Worm (Caenorhabditis elegans): ENCODE data around the gene F41H10.12.

DNA sequence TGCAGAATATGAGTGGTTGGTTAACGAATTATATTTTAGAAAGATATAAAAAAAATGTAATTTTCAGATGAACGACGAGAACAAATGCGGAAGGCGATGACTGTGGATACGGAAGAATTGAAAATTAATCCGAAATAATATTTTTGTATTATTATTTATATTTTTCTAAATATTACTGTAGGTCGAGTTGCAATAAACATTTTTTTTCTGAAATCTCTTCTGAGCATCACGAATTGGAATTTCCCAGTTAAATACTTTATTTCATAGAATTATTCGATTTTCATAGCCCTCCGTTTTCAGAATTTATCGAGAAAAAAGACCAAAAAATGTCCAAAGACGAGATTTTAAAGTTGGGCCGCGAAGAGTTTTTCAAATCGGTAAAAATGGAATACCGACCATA lies 12.4 kb downstream of the F41H10.12 start, which contains the start of gene ZK616.2:
- no peak for TF ChIP-seq nhr-6 (tag; optimal IDR thresholded peaks at IDR 0.05)
- no peak for TF ChIP-seq pha-4 (GFP tag; IDR thresholded peaks at IDR 0.05)
- no peak for TF ChIP-seq pha-4 (tag; optimal IDR thresholded peaks at IDR 0.05)
- no peak for TF ChIP-seq nhr-28 (tag; optimal IDR thresholded peaks at IDR 0.05)

All from whole organism, L4 larva.